Fruit fly (Drosophila melanogaster): ENCODE results near the gene CG3123.

The CG3123 gene

DNA sequence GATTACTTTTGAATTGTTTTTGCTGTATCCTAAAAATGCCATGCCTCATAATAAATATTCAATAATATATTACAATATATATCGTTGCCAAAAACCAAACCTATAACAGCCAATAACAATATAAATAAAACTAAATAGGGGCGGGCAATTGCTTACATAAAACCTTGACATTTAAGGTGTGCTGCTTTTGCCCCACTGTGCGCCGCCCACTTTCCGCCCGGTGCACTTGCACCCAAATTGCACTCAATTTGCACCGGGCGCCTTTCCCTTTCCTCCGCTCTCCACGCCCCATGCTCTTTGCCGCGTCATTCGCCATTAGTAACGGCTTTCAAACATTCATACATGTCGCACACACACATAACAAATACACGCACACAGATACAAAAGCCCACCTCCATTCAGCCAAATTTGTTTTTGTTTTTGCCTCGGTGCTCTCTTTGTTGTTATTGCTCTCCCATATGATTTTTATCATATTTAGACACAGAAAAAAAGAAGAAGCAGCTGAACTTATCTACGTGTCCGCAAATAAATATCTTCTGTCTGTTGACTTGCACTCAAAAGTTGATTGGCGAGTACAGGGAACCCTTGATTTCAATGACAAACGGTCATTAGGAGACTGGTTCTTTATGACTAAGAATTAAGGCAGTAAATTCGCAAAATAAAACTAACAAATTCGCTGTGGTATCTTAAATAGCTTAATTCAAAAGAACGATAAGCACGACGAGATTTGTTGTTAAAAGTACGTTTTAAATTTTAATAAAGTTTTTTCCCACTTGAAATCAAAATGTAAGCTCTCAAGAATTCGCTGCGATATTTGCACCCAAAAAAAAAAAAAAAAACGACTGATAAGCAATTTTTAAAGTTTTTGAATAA, 32.8 kb upstream of the CG3123 start:
- TF ChIP-seq CTCF (optimal IDR thresholded peaks at IDR 0.05) (no peak), CG8478 (optimal IDR thresholded peaks at IDR 0.05) (no peak)

DNA sequence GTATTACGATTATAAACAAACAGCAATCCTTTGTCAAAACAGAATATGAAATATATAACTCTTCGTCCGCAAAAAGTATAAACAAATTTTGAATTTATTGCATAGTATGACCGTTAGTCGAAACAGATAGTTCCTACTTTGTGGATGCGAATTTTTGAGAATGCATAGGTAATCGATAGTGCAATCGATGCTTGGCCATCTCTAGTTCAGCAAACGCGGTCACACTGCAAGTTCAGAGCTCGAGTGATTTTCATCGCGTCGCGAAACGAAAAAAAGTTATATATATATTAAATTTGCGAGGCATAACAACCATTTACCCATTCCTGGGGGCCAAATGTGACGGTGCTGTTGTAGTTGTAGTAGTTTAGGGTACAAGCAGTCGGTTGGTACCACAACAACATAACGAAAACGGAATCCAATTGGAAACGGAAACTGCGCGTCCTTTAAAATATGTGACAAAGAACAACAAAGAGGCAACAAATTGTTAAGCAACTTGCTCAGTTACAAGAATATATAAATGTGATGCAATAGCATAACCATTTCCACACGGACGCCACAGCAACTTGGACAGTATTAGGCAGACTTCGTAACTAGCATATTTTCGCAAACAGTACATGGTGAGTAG, 31.8 kb upstream of the CG3123 start, which contains the start of gene CG2991:
TSS of gene CG2991 (plus strand) at position 205 of the 625 bp plus-strand sequence.
- TF ChIP-seq CG8478 (optimal IDR thresholded peaks at IDR 0.05) (no peak), CTCF (optimal IDR thresholded peaks at IDR 0.05) (peak; percentile 7 to 57)

DNA sequence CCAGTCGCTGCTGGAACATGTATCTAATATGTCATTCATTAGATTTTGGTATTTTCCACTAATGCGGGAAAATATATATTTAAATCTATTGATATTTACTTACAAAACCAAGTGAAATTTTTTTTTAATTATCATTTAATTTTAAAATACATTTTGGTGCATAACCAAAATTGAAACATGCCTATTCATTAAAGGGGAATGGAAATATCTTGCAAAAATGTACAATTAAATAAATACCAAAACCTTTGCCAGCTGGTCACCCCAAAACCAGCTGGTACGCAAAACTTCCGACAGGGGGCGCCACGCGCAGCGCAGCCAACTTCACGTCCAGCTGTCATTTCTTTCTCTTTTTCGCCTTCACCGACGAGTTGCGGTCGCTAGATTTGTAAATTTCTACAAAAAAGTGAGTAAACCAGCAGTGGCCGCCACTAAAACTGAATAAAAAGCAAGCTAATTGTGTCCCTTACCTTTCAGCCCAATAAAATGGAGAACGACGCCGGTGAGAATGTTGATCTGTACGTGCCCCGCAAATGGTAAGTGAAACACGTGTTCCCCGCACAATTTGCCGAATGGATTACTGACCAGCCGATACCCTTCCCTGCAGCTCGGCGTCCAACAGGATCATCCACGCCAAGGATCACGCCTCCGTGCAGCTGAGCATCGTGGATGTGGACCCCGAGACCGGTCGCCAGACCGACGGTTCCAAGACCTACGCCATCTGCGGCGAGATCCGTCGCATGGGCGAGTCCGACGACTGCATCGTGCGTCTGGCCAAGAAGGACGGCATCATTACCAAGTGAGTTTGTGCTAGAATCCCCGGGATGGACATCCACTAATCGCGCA, 30.7 kb upstream of the CG3123 start, which contains the start of the genes CG3104 and RpS21:
TSS of gene CG3104 (minus strand) at position 6 of the 843 bp plus-strand sequence.
TSS of gene RpS21 (plus strand) at position 298 of the 843 bp plus-strand sequence.
- TF ChIP-seq CG8478 (optimal IDR thresholded peaks at IDR 0.05) (no peak), CTCF (optimal IDR thresholded peaks at IDR 0.05) (peak; percentile 92 to 95)

DNA sequence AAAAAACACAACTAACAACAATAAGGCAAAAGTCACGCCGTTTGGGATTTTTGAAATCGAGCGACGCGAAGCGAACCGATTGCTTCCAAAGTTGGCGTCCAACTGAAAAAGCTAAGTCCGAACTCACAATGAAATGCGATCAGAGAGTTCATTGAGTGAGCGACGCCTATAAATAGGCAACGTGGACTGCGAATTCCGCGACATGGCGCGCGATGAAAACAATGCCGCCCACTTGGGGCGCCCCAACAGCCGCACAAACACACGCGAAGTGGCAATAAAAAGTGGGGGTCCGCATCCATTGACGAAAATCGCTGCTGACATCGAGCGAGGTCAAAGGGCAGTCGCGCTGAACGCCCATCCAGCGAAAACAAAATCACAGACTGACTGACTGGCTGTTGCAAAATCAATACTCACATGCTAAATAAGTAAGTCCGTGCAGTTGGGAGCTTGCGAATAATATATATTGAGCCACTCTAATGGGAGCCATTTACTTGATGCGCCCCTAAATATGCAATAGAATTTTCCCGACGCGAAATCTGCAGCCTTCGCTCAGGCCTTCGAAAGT, 30.0 kb upstream of the CG3123 start:
- peak in 1 of 2 experiments; percentile 57 for TF ChIP-seq CTCF (optimal IDR thresholded peaks at IDR 0.05)
- TF ChIP-seq CG8478 (optimal IDR thresholded peaks at IDR 0.05), result no peak

DNA sequence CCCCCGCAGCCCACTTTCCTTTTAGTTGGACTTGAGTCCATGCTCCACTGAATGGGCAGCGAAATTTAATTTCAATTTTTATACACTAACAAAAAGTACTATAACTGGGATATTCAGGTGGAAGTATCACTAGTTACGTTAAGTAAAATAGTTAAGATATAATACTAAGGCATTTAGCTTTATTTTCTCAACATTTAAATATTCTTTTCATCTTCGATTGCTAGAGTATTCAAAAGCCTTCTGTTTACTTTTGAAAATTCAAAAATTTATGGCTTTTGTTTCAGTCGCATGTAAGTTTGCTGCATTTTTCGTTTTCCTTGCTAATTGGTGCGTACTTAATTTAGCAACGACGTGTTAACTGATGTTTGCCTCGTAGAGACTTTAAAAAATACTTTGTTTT, 26.3 kb upstream of the CG3123 start:
- no peak for TF ChIP-seq CG8478 (optimal IDR thresholded peaks at IDR 0.05)

DNA sequence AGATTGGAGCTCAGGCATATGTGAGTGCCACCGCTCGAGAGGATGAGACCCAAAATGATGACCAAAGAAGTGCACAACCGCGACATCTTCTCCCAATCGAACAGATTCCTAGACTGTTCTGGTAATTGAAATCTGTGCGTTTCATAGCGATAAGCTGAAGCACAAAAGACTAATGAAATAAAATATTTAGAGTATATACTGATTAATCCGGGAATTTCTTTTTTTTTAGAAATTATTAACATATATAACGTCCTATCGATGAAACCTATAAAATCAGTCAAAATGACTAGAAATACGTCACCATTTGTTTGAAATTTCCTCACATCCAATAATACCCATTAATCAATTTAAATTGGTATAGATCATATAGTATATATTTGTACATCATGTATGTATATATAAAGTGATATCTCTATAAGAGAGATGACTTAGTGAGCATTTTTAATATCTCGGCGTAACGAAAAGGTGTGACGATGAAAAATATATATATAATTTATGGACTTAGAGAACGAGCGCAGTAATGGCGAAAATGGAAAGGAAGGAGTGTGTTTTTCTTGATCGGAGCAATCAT, 21.9 kb upstream of the CG3123 start, which contains the start of the genes CG3117 and CG2983:
TSS of gene CG3117 (minus strand) at position 101 of the 571 bp plus-strand sequence.
TSS of gene CG2983 (plus strand) at position 521 of the 571 bp plus-strand sequence.
- TF ChIP-seq CG8478 (optimal IDR thresholded peaks at IDR 0.05), result no peak
- TF ChIP-seq CTCF (optimal IDR thresholded peaks at IDR 0.05), result no peak

DNA sequence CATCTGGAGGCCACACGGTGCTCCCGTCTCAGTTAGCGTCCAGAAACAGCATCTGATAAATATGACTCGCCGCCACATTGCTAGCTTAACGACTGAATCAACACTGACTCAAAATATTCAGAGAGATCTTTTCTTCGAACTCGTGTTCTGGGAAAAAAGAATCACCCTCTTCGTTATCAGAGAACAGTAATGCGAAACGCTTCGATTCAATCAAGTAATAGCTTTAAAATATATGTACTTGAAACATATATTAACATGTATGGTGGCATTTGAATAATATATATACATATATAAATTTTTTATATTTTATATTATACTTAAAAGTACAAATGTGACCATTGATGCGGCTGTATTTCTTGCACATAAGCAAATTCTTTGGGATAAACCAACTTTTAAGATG, 20.3 kb upstream of the CG3123 start, which contains the start of gene CG18557:
TSS of gene CG18557 (minus strand) at position 101 of the 400 bp plus-strand sequence.
- TF ChIP-seq CTCF (optimal IDR thresholded peaks at IDR 0.05) (no peak), CG8478 (optimal IDR thresholded peaks at IDR 0.05) (no peak)

DNA sequence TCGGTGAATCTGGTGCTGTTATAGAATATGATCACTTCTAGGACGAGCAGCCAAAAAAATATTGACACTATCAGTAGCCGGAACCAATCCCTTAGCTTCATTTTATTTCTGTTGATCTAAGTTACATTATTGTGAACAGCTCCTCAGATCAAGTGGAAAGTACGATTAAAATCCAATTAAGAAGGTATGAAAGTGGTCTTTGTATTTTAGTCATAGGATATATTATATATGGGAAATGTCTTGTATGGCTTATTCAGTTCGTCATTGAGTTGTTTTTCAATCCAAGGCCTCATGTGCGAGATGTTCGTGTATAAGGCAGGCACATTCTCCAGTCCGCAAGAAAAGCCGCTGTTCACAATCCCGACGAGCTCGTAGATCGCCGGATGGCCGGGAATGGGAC, 19.1 kb upstream of the CG3123 start, which contains the start of gene CG18558:
TSS of gene CG18558 (minus strand) at position 101 of the 400 bp plus-strand sequence.
- no peak for TF ChIP-seq CG8478 (optimal IDR thresholded peaks at IDR 0.05)
- no peak for TF ChIP-seq CTCF (optimal IDR thresholded peaks at IDR 0.05)

DNA sequence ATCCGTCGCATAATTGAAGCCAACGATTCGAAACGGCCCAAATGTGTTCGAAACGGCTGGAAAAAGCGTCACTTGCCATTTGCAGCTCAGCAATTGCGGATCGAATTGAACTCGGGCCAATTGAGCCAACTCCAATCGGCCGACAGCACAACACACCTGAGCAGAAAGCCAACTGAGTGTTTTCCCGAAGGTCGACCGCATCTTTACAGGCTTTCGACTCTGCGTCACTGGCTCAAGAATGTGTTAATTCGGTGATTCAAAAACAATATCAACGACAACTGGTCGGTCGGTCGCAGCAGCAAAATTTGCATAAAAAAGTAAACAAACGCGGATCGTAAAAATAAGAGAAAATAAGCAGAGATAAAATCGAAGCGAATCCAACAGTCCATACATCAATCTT, 15.0 kb upstream of the CG3123 start:
- TF ChIP-seq CG8478 (optimal IDR thresholded peaks at IDR 0.05) (no peak), CTCF (optimal IDR thresholded peaks at IDR 0.05) (no peak)

DNA sequence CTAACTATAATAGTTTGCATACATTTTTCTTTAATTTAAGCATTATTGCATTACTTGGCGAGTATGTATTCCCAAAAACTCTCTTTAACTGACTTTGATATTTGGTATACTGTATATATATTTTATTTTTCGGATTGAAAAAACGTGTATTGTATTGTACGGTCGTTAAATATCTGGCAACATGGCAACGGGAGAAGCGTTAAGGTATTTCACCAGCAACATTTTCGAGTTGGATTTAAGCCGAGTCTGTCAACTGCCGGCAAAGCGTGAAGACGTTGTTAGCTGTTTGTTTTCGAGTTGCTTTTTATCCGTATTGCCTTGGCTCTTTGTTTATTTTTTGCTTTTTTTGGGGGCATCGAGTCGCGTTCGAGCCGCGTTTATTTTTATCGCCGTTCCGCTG, 14.5 kb upstream of the CG3123 start, which contains the start of gene CG2975:
TSS of gene CG2975 (plus strand) at position 275 of the 400 bp plus-strand sequence.
- no peak for TF ChIP-seq CG8478 (optimal IDR thresholded peaks at IDR 0.05)

DNA sequence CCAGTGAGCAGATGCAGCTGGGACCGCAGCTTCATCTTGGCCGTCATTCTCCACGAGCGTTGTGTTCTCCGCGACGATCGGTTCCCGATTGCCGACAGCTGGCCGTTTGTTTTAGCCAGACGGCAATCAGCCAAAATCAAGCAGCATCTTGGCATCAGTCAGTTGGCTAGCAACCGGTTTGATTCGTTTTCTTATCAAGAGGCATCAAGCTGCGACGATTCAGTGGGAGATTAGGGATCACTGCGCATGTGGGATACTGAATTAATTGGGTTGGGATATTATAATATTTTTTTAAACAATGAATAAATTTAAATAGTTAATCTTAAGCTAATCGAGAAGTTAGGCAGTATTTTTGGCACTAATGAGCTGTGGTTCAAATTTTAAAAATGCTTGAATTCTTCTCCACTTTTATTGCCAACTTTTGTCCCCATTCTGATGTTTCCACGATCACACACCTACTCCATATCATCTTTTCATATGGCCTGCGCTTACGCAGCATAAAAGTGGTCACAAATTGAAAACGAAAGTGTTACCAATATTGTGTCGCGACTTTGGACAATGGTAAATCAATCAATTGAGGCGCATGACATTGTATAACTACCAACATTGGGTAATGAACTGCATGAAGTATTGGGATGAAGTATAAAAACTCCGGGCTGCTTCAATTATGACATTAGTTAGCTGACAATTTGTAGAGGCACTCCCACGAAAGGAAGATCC, 12.6 kb upstream of the CG3123 start, which contains the start of the genes CG3119 and Cpr23B:
TSS of gene CG3119 (minus strand) at position 92 of the 720 bp plus-strand sequence.
TSS of gene Cpr23B (plus strand) at position 670 of the 720 bp plus-strand sequence.
- no peak for TF ChIP-seq CTCF (optimal IDR thresholded peaks at IDR 0.05)
- TF ChIP-seq CG8478 (optimal IDR thresholded peaks at IDR 0.05), result no peak

DNA sequence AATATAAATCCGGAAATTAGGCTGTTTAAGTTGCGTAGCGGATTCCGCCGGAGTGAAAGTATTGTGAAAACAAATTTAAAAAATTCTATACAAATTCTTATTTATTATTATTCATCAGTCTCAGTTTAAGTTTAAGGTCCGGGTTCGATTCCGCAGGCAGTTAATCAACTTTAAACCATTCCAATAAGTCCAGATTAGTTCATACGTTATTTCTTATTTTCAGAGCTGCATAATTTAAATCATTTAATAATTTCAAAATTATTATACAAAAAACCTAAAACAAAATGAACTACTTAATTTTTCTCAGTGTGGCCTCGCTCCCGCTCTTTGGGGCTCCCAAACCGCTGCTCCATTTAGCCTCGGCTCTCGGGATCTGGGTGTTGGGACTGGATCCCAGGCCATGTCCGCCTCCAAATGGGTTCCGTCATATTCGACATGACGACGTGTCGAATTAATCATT, 5.1 kb upstream of the CG3123 start:
- no peak for TF ChIP-seq CG8478 (optimal IDR thresholded peaks at IDR 0.05)
- no peak for TF ChIP-seq CTCF (optimal IDR thresholded peaks at IDR 0.05)

Data from S2 (cell line).